Fruit fly (Drosophila melanogaster): ENCODE measurements around the gene His2Av.

The His2Av gene

DNA sequence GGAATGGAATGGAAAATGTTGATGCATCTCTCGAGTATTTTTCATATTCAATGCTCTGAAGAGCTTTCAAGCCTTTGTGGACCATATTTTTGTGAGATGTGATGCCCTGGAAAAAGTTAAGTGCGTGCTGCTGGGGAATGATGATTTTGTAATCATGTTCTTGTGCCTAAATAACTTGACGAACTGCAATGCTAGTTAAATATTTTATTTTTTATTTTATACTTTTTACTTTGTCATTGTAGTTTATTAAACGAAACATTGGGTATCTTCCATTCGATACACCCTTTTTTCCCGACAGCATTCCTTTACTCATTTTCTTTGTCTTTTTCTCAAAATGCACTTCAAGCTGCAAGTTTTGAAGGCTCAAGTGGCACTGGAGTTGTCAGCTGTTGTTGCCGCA is 33.3 kb downstream of the His2Av start (continued):
- TF ChIP-seq fru (optimal IDR thresholded peaks at IDR 0.05): no peak
- TF ChIP-seq HLH54F (GFP tag; optimal IDR thresholded peaks at IDR 0.05): no peak
- TF ChIP-seq D19B (GFP tag; optimal IDR thresholded peaks at IDR 0.05): peak; percentile 47
- TF ChIP-seq CG16863 (GFP tag; optimal IDR thresholded peaks at IDR 0.05): no peak
- no peak for TF ChIP-seq Doc3 (GFP tag; IDR thresholded peaks at IDR 0.05; ENCODE audit: partially characterized antibody)
- TF ChIP-seq gt (GFP tag; IDR thresholded peaks at IDR 0.05): no peak
- no peak for TF ChIP-seq Camta (GFP tag; optimal IDR thresholded peaks at IDR 0.05)
- TF ChIP-seq CG4617 (GFP tag; optimal IDR thresholded peaks at IDR 0.05; ENCODE audit: borderline replicate concordance): no peak
- TF ChIP-seq CG12071 (GFP tag; optimal IDR thresholded peaks at IDR 0.05): no peak
- TF ChIP-seq H2.0 (GFP tag; IDR thresholded peaks at IDR 0.05): peak; percentile 40; the same call in 1 of the 2 replicates
- TF ChIP-seq BEAF-32 (GFP tag; optimal IDR thresholded peaks at IDR 0.05): no peak
- TF ChIP-seq CG10366 (GFP tag; IDR thresholded peaks at IDR 0.05): peak; percentile 51; the same call in 1 of the 2 replicates
- TF ChIP-seq Dek (tag; optimal IDR thresholded peaks at IDR 0.05): no peak
- no peak for TF ChIP-seq CG15073 (GFP tag; optimal IDR thresholded peaks at IDR 0.05)
- no peak for TF ChIP-seq pho (GFP tag; optimal IDR thresholded peaks at IDR 0.05)
- TF ChIP-seq so (GFP tag; IDR thresholded peaks at IDR 0.05): no peak
- TF ChIP-seq Doc2 (GFP tag; IDR thresholded peaks at IDR 0.05): no peak
- TF ChIP-seq CG9876 (GFP tag; optimal IDR thresholded peaks at IDR 0.05): no peak
- no peak for TF ChIP-seq sug (tag; optimal IDR thresholded peaks at IDR 0.05)
- peak; percentile 59; the same call in 1 of the 2 replicates for TF ChIP-seq ara (GFP tag; IDR thresholded peaks at IDR 0.05)
- TF ChIP-seq E2f1 (GFP tag; IDR thresholded peaks at IDR 0.05): peak; percentile 34; the same call in 1 of the 2 replicates
- no peak for TF ChIP-seq CG17568 (GFP tag; optimal IDR thresholded peaks at IDR 0.05)
- peak; percentile 29; the same call in 1 of the 2 replicates for TF ChIP-seq sim (GFP tag; IDR thresholded peaks at IDR 0.05)
- peak; percentile 86 for TF ChIP-seq vvl (GFP tag; IDR thresholded peaks at IDR 0.05)
- peak; percentile 48; the same call in 1 of the 3 replicates for TF ChIP-seq H15 (GFP tag; IDR thresholded peaks at IDR 0.05)
- TF ChIP-seq Dref (GFP tag; IDR thresholded peaks at IDR 0.05): no peak
- TF ChIP-seq Hr78 (GFP tag; optimal IDR thresholded peaks at IDR 0.05): no peak
- TF ChIP-seq CG2678 (tag; optimal IDR thresholded peaks at IDR 0.05): peak; percentile 52
- TF ChIP-seq CG6854 (GFP tag; optimal IDR thresholded peaks at IDR 0.05): no peak
- TF ChIP-seq nom (GFP tag; optimal IDR thresholded peaks at IDR 0.05): no peak
- no peak for TF ChIP-seq Gsc (GFP tag; IDR thresholded peaks at IDR 0.05)
- no peak for TF ChIP-seq CG7357 (GFP tag; IDR thresholded peaks at IDR 0.05)
- TF ChIP-seq CG14050 (GFP tag; IDR thresholded peaks at IDR 0.05): no peak
- TF ChIP-seq CG13624 (GFP tag; optimal IDR thresholded peaks at IDR 0.05): no peak
- 0 out of 3 replicates have a peak, but pooled peaks have one; percentile 47 for TF ChIP-seq CG11456 (GFP tag; IDR thresholded peaks at IDR 0.05)
- no peak for TF ChIP-seq CG15011 (GFP tag; optimal IDR thresholded peaks at IDR 0.05)
- no peak for TF ChIP-seq maf-S (GFP tag; optimal IDR thresholded peaks at IDR 0.05)
- TF ChIP-seq CG10274 (GFP tag; optimal IDR thresholded peaks at IDR 0.05): no peak
- TF ChIP-seq crp (GFP tag; optimal IDR thresholded peaks at IDR 0.05): no peak
- TF ChIP-seq CG11504 (tag; optimal IDR thresholded peaks at IDR 0.05): peak; percentile 63
- TF ChIP-seq jigr1 (GFP tag; IDR thresholded peaks at IDR 0.05): no peak
- peak; percentile 25 for TF ChIP-seq Abd-B (GFP tag; optimal IDR thresholded peaks at IDR 0.05)
- no peak for TF ChIP-seq salm (tag; optimal IDR thresholded peaks at IDR 0.05)
- TF ChIP-seq HLHmδ (GFP tag; optimal IDR thresholded peaks at IDR 0.05): no peak
- TF ChIP-seq CG4730 (GFP tag; IDR thresholded peaks at IDR 0.05): no peak
- TF ChIP-seq Hmr (GFP tag; optimal IDR thresholded peaks at IDR 0.05): no peak
- TF ChIP-seq mirr (GFP tag; optimal IDR thresholded peaks at IDR 0.05): no peak
- TF ChIP-seq Ada2b (GFP tag; IDR thresholded peaks at IDR 0.05): peak; percentile 25; the same call in 1 of the 2 replicates
- TF ChIP-seq CG1024 (GFP tag; IDR thresholded peaks at IDR 0.05): no peak
- TF ChIP-seq fu2 (GFP tag; optimal IDR thresholded peaks at IDR 0.05): no peak
- TF ChIP-seq CG15601 (tag; optimal IDR thresholded peaks at IDR 0.05): peak; percentile 26
- no peak for TF ChIP-seq kah (GFP tag; optimal IDR thresholded peaks at IDR 0.05)
